Worm (Caenorhabditis elegans) whole organism, L2 larva: ENCODE measurements around the gene selt-1.1.

Experiments
- R02D3.7 ChIP-seq: fragments of 150-350 bp; optimal IDR thresholded peaks from 2 replicates; lab custom pipeline; 2014; ENCODE audit warnings: missing biosample characterization, missing genetic modification characterization
- alr-1 ChIP-seq: fragments of 150-350 bp; optimal IDR thresholded peaks from 2 replicates; lab custom pipeline; 2014; ENCODE audit warnings: missing biosample characterization, missing genetic modification characterization
- aly-2 ChIP-seq: fragments of 150-350 bp; optimal IDR thresholded peaks from 2 replicates; lab custom pipeline; 2014; ENCODE audit warnings: missing biosample characterization, missing genetic modification characterization
- ama-1 ChIP-seq: fragments of 150-350 bp; optimal IDR thresholded peaks from 2 replicates; lab custom pipeline; 2018; ENCODE audit warnings: inconsistent platforms
- ceh-16 ChIP-seq: fragments of 150-350 bp; optimal IDR thresholded peaks from 2 replicates; lab custom pipeline; 2014; ENCODE audit warnings: missing biosample characterization, missing genetic modification characterization
- crh-2 ChIP-seq: sonication (generic microtip); optimal IDR thresholded peaks from 2 replicates; lab custom pipeline; 2017; ENCODE audit warnings: missing biosample characterization, missing genetic modification characterization
- mdl-1 ChIP-seq, 2 experiments: fragments of 150-350 bp in 1 of 2; sonication (generic microtip) in 1 of 2; optimal IDR thresholded peaks; 2 replicates each; lab custom pipeline; 2017; ENCODE audit warnings: missing biosample characterization in 2 of 2, missing genetic modification characterization in 2 of 2
- nhr-12 ChIP-seq: fragments of 150-350 bp; optimal IDR thresholded peaks from 2 replicates; lab custom pipeline; 2014; ENCODE audit warnings: missing biosample characterization, missing genetic modification characterization
- nhr-237 ChIP-seq: fragments of 150-350 bp; optimal IDR thresholded peaks from 2 replicates; lab custom pipeline; 2014; ENCODE audit warnings: missing biosample characterization, missing genetic modification characterization
- nhr-25 ChIP-seq: fragments of 150-350 bp; sonication (generic microtip); optimal IDR thresholded peaks from 3 replicates; lab custom pipeline; 2014; ENCODE audit warnings: missing biosample characterization, missing genetic modification characterization
- peb-1 ChIP-seq: fragments of 150-350 bp; optimal IDR thresholded peaks from 2 replicates; lab custom pipeline; 2014; ENCODE audit warnings: missing biosample characterization, missing genetic modification characterization
- unc-55 ChIP-seq: fragments of 150-350 bp; sonication (generic microtip); optimal IDR thresholded peaks from 3 replicates; lab custom pipeline; 2014; ENCODE audit warnings: missing biosample characterization, missing genetic modification reagents, missing genetic modification characterization
- zag-1 ChIP-seq: fragments of 150-350 bp; optimal IDR thresholded peaks from 2 replicates; lab custom pipeline; 2014; ENCODE audit warnings: missing biosample characterization, missing genetic modification characterization

- TF ChIP-seq ceh-16 (tag; lab: Kevin White, UChicago) (no peak), mdl-1 (tag; optimal IDR thresholded peaks at IDR 0.05; lab: Kevin White, UChicago) (no peak), alr-1 (tag; lab: Kevin White, UChicago) (no peak), ama-1 (lab: Kevin White, UChicago) (no peak), nhr-25 (tag; lab: Kevin White, UChicago) (no peak), crh-2 (no peak), unc-55 (GFP tag; lab: Kevin White, UChicago) (peak; percentile 13), aly-2 (tag; lab: Kevin White, UChicago) (no peak), nhr-237 (tag; lab: Kevin White, UChicago) (no peak), peb-1 (no peak), zag-1 (no peak), nhr-12 (no peak), R02D3.7 (no peak)
Observed at ce11 chrX:11555527-11556137, 9.3 kb upstream of the selt-1.1 start.
